Worm (Caenorhabditis elegans) whole organism, mixed stage, embryonic: Measurements from ENCODE around the gene dli-1.

Source experiments
- ceh-43 ChIP-seq: fragments of 200-800 bp; sonication (Bioruptor generic); optimal IDR thresholded peaks from 2 replicates; lab custom pipeline; 2018; ENCODE audit warnings: mild to moderate bottlenecking, missing genetic modification characterization, moderate library complexity, missing compliant biosample characterization
- elt-1 ChIP-seq: sonication (generic microtip); optimal IDR thresholded peaks from 2 replicates; lab custom pipeline; 2017; ENCODE audit warnings: missing genetic modification characterization, mild to moderate bottlenecking, missing compliant biosample characterization, antibody characterized with exemption, moderate library complexity, borderline replicate concordance; ENCODE audit not compliant: insufficient read depth
- lin-13 ChIP-seq: fragments of 150-350 bp; optimal IDR thresholded peaks from 2 replicates; lab custom pipeline; 2014; ENCODE audit warnings: missing biosample characterization, missing genetic modification characterization
- lsy-2 ChIP-seq: fragments of 150-350 bp; optimal IDR thresholded peaks from 2 replicates; lab custom pipeline; 2014; ENCODE audit warnings: missing biosample characterization, missing genetic modification characterization
- mab-5 ChIP-seq: fragments of 150-350 bp; optimal IDR thresholded peaks from 2 replicates; lab custom pipeline; 2014; ENCODE audit warnings: missing biosample characterization, missing genetic modification characterization
- nhr-76 ChIP-seq: sonication (generic microtip); optimal IDR thresholded peaks from 2 replicates; lab custom pipeline; 2017; ENCODE audit warnings: missing biosample characterization, missing genetic modification characterization

DNA sequence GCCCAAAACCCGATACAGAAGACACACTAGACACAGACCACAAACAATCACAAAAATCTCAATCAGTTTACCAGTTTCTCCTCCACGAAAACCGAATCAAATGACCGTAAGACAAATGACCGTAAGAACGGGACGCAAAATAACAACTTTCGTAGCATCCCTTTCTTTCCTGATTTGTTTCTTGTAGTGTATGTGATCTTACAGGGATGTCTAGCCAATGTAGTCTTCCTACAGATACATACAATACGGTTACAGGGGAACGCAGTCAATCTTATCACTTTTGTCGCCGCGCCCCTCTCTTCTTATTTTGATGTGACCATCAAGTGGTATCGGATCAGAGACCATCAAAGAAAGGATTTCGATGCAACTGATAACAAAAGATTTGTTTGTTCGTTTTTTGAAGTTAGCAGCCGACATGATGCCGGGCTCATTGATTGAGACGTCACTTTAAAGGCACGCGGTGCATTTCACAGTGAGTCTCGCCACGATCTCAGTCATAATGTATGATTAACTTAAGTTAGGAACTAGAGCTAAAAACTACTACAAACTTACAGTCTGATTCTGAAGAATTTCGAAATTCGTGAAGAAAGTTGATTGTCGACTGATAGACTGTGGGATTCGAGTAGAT is 22.9 kb downstream of the dli-1 start:
- TF ChIP-seq ceh-43 (no peak), lsy-2 (tag; lab: Kevin White, UChicago) (no peak), nhr-76 (tag; lab: Kevin White, UChicago) (no peak), lin-13 (no peak), elt-1 (tag; lab: Kevin White, UChicago) (no peak), mab-5 (tag; lab: Kevin White, UChicago) (no peak)
